Worm (Caenorhabditis elegans): ENCODE data around the gene atp-2.
A peak's percentile ranks its signal among the peaks of the same experiment; 100 is the strongest.

atp-2 gene

DNA sequence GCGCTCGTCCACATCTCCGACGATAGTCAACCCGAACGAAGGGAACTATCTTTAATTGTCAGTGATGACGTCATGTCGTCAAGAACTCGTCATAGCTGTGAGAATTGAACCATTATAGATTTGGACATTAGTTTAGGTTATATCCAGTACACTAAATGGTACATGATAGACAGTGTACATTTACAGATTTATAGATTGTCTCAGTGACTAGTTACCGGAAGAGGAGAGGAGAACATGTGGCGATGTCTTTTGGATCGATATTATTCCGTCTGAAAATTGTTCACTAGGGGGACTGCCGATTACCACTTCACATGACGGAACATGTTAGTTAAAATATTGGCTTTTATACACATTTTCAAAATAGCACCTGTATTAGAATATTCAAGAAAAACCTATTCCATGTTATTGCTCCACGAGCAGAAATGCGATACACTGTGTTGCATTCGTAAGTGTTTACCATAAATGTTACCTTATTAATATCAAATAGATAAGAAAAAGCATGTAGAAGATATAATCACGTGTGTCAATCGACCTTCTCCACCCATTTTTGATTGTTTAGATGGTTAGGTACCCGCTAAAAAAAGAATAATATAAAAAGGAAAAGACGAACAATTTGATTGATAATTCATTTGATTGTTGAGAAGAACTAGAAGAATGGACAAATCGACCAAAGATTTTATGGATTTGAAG lies 39.1 kb downstream of the atp-2 start, which contains the start of gene ZC395.5:
Gene ZC395.5, plus strand, starts transcription at position 632 of the 690 bp plus-strand sequence.
- no peak for TF ChIP-seq elt-1 (tag; optimal IDR thresholded peaks at IDR 0.05)
- TF ChIP-seq elt-2 (tag; optimal IDR thresholded peaks at IDR 0.05), result peak; percentile 57
- TF ChIP-seq ceh-16 (tag; optimal IDR thresholded peaks at IDR 0.05), result no peak
- TF ChIP-seq nhr-28 (tag; optimal IDR thresholded peaks at IDR 0.05), result no peak
- TF ChIP-seq pqm-1 (tag; optimal IDR thresholded peaks at IDR 0.05), result peak; percentile 74
- TF ChIP-seq mml-1 (tag; optimal IDR thresholded peaks at IDR 0.05), result no peak
- TF ChIP-seq ZK546.5 (tag; optimal IDR thresholded peaks at IDR 0.05), result no peak
- peak; percentile 57 for TF ChIP-seq pha-4 (tag; optimal IDR thresholded peaks at IDR 0.05)
- no peak for TF ChIP-seq aly-2 (tag; optimal IDR thresholded peaks at IDR 0.05)
- peak; percentile 15 for TF ChIP-seq ama-1 (optimal IDR thresholded peaks at IDR 0.05)
- no peak for TF ChIP-seq ceh-9 (tag; optimal IDR thresholded peaks at IDR 0.05)
- no peak for TF ChIP-seq ztf-11 (tag; optimal IDR thresholded peaks at IDR 0.05)

DNA sequence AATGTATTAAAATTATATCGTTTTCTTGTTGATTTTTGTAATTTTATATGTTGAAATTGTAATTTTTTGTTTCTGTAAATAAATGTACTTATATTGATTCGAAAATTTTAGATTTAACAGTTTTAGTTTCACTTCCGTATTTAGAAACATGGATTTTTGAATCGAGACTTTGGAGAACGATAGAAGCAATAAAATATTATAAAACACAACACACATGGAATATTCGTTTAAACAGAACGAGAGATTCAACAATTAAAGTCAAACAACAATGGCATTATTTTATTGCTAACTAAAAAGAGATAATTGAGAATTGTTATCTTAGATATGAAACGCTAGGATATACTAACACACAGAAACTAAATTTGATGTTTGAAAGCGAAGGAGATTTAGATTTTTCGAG lies 40.3 kb downstream of the atp-2 start:
- TF ChIP-seq ama-1 (optimal IDR thresholded peaks at IDR 0.05) (no peak), pha-4 (tag; optimal IDR thresholded peaks at IDR 0.05) (peak; percentile 28), jun-1 (tag; optimal IDR thresholded peaks at IDR 0.05) (peak; percentile 1)

DNA sequence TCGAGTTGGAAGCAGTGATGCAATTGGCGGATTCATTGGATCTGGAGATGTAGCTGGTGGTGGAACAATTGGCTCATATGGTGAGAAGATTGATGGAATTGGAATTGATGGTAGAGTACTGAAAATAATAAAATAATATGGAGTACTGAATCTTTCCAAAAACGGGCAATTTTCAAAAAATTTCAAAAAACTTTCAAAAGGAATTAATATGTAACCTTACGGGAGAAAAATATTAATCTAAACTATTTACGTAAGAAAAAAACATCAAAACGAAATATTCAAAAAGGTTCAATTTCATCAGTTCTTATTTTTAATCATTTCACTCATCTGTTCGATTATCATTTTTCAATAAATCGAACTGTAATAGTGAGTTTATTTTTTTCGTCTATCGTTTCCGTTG lies 41.6 kb downstream of the atp-2 start, which contains the start of gene ZC395.4:
Gene ZC395.4, plus strand, starts transcription at position 301 of the 400 bp plus-strand sequence.
- no peak for TF ChIP-seq eor-1 (tag; optimal IDR thresholded peaks at IDR 0.05)
- TF ChIP-seq nhr-11 (tag; optimal IDR thresholded peaks at IDR 0.05), result no peak
- TF ChIP-seq aly-2 (tag; optimal IDR thresholded peaks at IDR 0.05), result no peak
- TF ChIP-seq nhr-28 (tag; optimal IDR thresholded peaks at IDR 0.05), result no peak
- TF ChIP-seq snpc-4 (tag; optimal IDR thresholded peaks at IDR 0.05), result no peak
- no peak for TF ChIP-seq daf-12 (tag; optimal IDR thresholded peaks at IDR 0.05)
- TF ChIP-seq lin-39 (tag; optimal IDR thresholded peaks at IDR 0.05), result no peak
- TF ChIP-seq sea-2 (GFP tag; optimal IDR thresholded peaks at IDR 0.05), result no peak
- TF ChIP-seq pha-4 (tag; optimal IDR thresholded peaks at IDR 0.05), result no peak
- TF ChIP-seq elt-3 (tag; optimal IDR thresholded peaks at IDR 0.05), result no peak
- no peak for TF ChIP-seq mml-1 (tag; optimal IDR thresholded peaks at IDR 0.05)
- TF ChIP-seq egl-27 (tag; optimal IDR thresholded peaks at IDR 0.05), result no peak
- TF ChIP-seq fkh-2 (tag; optimal IDR thresholded peaks at IDR 0.05), result no peak
- TF ChIP-seq nhr-67 (tag; optimal IDR thresholded peaks at IDR 0.05), result no peak

DNA sequence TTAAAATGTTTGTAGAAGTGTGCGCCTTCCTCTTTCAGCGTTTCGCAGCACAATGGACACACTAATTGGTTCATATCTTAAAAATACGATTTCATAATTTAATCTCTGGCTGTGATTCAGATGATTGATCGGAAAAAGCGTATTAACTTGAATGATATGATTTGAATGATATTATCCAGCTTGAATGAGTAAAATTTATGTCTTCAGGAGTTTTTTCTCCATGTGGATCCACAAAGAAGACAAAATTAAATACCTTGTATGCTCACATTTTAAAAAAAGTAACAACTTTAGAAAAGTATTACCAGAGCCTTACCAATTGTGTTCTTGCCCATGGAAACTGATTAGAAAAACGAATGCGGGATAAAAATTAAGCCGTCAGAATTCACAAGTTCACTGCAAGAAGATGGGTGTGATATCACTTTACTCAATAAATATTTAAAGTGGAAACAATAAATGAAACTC lies 45.2 kb downstream of the atp-2 start, which contains the start of gene ztf-8:
Gene ztf-8, minus strand, starts transcription at position 76 of the 462 bp plus-strand sequence.
- TF ChIP-seq pqm-1 (tag; optimal IDR thresholded peaks at IDR 0.05) (no peak), daf-12 (tag; optimal IDR thresholded peaks at IDR 0.05) (no peak), egl-5 (tag; optimal IDR thresholded peaks at IDR 0.05) (no peak), elt-3 (tag; optimal IDR thresholded peaks at IDR 0.05) (no peak), nhr-25 (tag; optimal IDR thresholded peaks at IDR 0.05) (peak; percentile 12), elt-2 (tag; optimal IDR thresholded peaks at IDR 0.05) (peak; percentile 27), eor-1 (tag; optimal IDR thresholded peaks at IDR 0.05) (no peak), nhr-43 (tag; optimal IDR thresholded peaks at IDR 0.05; ENCODE audit: poor library complexity, severe bottlenecking) (no peak), ceh-16 (tag; optimal IDR thresholded peaks at IDR 0.05) (no peak), nhr-23 (tag; optimal IDR thresholded peaks at IDR 0.05) (no peak), ztf-11 (tag; optimal IDR thresholded peaks at IDR 0.05) (no peak), pha-4 (tag; optimal IDR thresholded peaks at IDR 0.05) (peak; percentile 17), ceh-28 (tag; optimal IDR thresholded peaks at IDR 0.05) (no peak), ceh-82 (tag; optimal IDR thresholded peaks at IDR 0.05) (no peak), nhr-67 (tag; optimal IDR thresholded peaks at IDR 0.05) (no peak), unc-39 (tag; optimal IDR thresholded peaks at IDR 0.05) (no peak), egl-27 (tag; optimal IDR thresholded peaks at IDR 0.05) (no peak), elt-1 (tag; optimal IDR thresholded peaks at IDR 0.05) (no peak), tbx-2 (tag; optimal IDR thresholded peaks at IDR 0.05) (peak; percentile 15)

DNA sequence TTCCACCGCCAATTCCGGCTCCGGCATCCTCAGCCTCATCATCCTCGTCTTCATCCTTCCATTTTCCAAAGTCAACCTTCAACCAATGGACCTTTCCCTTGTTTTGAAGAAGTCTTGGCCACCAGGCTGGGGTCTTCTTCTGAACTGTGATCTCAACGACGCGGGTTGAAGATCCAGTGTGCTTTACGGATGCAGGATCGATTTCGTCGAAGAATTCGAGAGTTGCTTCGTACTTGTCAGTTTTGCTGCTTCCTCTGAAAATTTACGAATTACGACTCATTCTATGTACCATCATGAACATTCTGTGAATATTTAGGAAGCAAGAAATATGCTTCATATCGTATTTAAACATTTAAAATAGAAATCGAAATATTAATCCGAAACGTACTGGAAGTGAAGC lies 46.0 kb downstream of the atp-2 start:
- TF ChIP-seq fos-1 (tag; optimal IDR thresholded peaks at IDR 0.05), result no peak
- TF ChIP-seq hmg-11 (tag; optimal IDR thresholded peaks at IDR 0.05), result no peak
- peak; percentile 67 for TF ChIP-seq ama-1 (optimal IDR thresholded peaks at IDR 0.05)
